Worm (Caenorhabditis elegans): ENCODE measurements around the gene fipp-1.

DNA sequence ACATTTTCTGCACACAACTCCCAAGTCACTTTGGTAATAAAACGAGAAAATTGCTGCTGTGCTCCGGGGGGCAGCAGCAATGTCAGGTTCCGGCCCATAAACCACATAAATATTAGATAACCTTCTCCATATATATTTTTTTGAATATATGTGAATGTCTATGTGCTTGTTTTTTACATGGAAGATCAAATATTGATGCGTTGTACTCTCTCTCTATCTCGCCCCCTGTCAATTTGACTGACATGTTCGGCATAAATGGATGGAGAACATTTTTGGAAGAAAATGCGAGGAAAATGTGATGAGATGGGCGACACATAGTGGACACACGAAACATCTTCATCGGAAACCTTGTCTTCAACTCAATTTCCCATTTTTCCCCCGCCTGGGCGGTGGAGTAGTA is 11.6 kb upstream of the fipp-1 start:
- TF ChIP-seq aha-1 (tag), result no peak
- TF ChIP-seq dve-1 (tag; optimal IDR thresholded peaks at IDR 0.05; ENCODE audit: insufficient read depth), result no peak
- TF ChIP-seq dpl-1 (GFP tag; optimal IDR thresholded peaks at IDR 0.05), result no peak
- TF ChIP-seq unc-62 (GFP tag; optimal IDR thresholded peaks at IDR 0.05 in 1 of 2), result peak in 1 of 2 experiments; percentile 88
- TF ChIP-seq unc-62 (tag; optimal IDR thresholded peaks at IDR 0.05), result no peak
- TF ChIP-seq lin-13 (GFP tag; optimal IDR thresholded peaks at IDR 0.05), result no peak
- no peak for TF ChIP-seq ztf-7 (tag; optimal IDR thresholded peaks at IDR 0.05)

Measured in whole organism, L4 larva.